Fruit fly (Drosophila melanogaster): Measurements from ENCODE around the gene Srp54k.

The Srp54k gene

DNA sequence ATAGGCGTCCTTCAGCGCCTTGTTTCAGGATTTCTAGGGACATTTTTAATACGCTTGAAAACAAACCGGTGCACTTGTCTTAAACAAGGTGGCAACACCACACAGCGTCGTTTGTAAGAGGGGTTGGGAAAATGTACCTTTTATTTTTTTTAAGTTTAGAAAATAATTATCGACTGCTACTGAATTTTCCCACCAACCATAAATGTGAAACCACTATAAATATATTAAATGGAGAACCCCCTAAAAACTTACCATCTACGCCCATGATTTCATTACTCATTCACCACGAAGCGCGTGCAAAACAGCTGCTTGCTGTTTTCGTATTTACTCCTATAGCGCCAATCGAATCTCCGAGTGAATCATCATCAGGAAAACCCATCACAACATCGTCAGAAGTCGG, 13.2 kb upstream of the Srp54k start, which contains the start of the genes Tcs5 and CHMP2B (continued):
- peak; percentile 99 for TF ChIP-seq salm (tag; optimal IDR thresholded peaks at IDR 0.05)
- 0 out of 2 replicates have a peak, but pooled peaks have one; percentile 42 for TF ChIP-seq sna (GFP tag; IDR thresholded peaks at IDR 0.05; ENCODE audit: partially characterized antibody)
- TF ChIP-seq CG17802 (tag; optimal IDR thresholded peaks at IDR 0.05): peak; percentile 96
- peak; percentile 61 for TF ChIP-seq Dref (GFP tag; IDR thresholded peaks at IDR 0.05)
- TF ChIP-seq CG14965 (GFP tag; optimal IDR thresholded peaks at IDR 0.05; ENCODE audit: borderline replicate concordance): peak; percentile 92
- peak; percentile 97 for TF ChIP-seq stwl (tag; optimal IDR thresholded peaks at IDR 0.05)
- peak; percentile 88 for TF ChIP-seq bigmax (GFP tag; optimal IDR thresholded peaks at IDR 0.05)
- TF ChIP-seq TFAM (GFP tag; optimal IDR thresholded peaks at IDR 0.05): peak; percentile 96
- peak; percentile 99 for TF ChIP-seq CG6765 (GFP tag; optimal IDR thresholded peaks at IDR 0.05)
- peak; percentile 100 for TF ChIP-seq rib (GFP tag; IDR thresholded peaks at IDR 0.05)
- peak; percentile 100 for TF ChIP-seq sens-2 (GFP tag; IDR thresholded peaks at IDR 0.05)
- TF ChIP-seq CG3838 (GFP tag; optimal IDR thresholded peaks at IDR 0.05): peak; percentile 99
- TF ChIP-seq CG17912 (GFP tag; optimal IDR thresholded peaks at IDR 0.05): peak; percentile 99
- TF ChIP-seq CG11723 (GFP tag; optimal IDR thresholded peaks at IDR 0.05): peak; percentile 100
- peak; percentile 100 for TF ChIP-seq Hsf (GFP tag; optimal IDR thresholded peaks at IDR 0.05)
- peak; percentile 99 for TF ChIP-seq CG3065 (GFP tag; optimal IDR thresholded peaks at IDR 0.05)
- TF ChIP-seq gem (tag; optimal IDR thresholded peaks at IDR 0.05): peak; percentile 100
- peak; percentile 100 for TF ChIP-seq B-H1 (GFP tag; IDR thresholded peaks at IDR 0.05)
- TF ChIP-seq Nf-YB (GFP tag; optimal IDR thresholded peaks at IDR 0.05): peak; percentile 91
- peak; percentile 100 for TF ChIP-seq mam (GFP tag; optimal IDR thresholded peaks at IDR 0.05)
- TF ChIP-seq crol (GFP tag; IDR thresholded peaks at IDR 0.05): peak; percentile 94
- TF ChIP-seq Kr (GFP tag; optimal IDR thresholded peaks at IDR 0.05): peak; percentile 94
- TF ChIP-seq unc-4 (GFP tag; IDR thresholded peaks at IDR 0.05; ENCODE audit: partially characterized antibody): no peak
- TF ChIP-seq CG31388 (GFP tag; optimal IDR thresholded peaks at IDR 0.05): peak; percentile 99
- peak; percentile 99 for TF ChIP-seq Mes4 (GFP tag; optimal IDR thresholded peaks at IDR 0.05)
- TF ChIP-seq abd-A (tag; optimal IDR thresholded peaks at IDR 0.05): no peak
- no peak for TF ChIP-seq vnd (GFP tag; IDR thresholded peaks at IDR 0.05; ENCODE audit: partially characterized antibody)
- peak; percentile 100 for TF ChIP-seq CG3726 (GFP tag; IDR thresholded peaks at IDR 0.05)
- TF ChIP-seq CG4617 (GFP tag; optimal IDR thresholded peaks at IDR 0.05; ENCODE audit: borderline replicate concordance): peak; percentile 100
- peak; percentile 100 for TF ChIP-seq CG15696 (tag; optimal IDR thresholded peaks at IDR 0.05)
- peak; percentile 100 for TF ChIP-seq CG11085 (GFP tag; IDR thresholded peaks at IDR 0.05)
- peak; percentile 100 for TF ChIP-seq CG9215 (GFP tag; IDR thresholded peaks at IDR 0.05)
- peak; percentile 100 for TF ChIP-seq Poxn (GFP tag; IDR thresholded peaks at IDR 0.05)
- peak; percentile 100 for TF ChIP-seq CG3847 (GFP tag; IDR thresholded peaks at IDR 0.05)
- TF ChIP-seq zf30C (GFP tag; optimal IDR thresholded peaks at IDR 0.05): no peak
- TF ChIP-seq tx (GFP tag; optimal IDR thresholded peaks at IDR 0.05): peak; percentile 99
- TF ChIP-seq CG4707 (GFP tag; optimal IDR thresholded peaks at IDR 0.05): peak; percentile 97
- peak; percentile 100 for TF ChIP-seq wdn (GFP tag; IDR thresholded peaks at IDR 0.05)
- TF ChIP-seq sug (tag; optimal IDR thresholded peaks at IDR 0.05): peak; percentile 99
- peak; percentile 100 for TF ChIP-seq CG14667 (GFP tag; IDR thresholded peaks at IDR 0.05)
- TF ChIP-seq CG14014 (GFP tag; IDR thresholded peaks at IDR 0.05): peak; percentile 100
- TF ChIP-seq CG4360 (GFP tag; IDR thresholded peaks at IDR 0.05): peak; percentile 96
- TF ChIP-seq Ets97D (GFP tag; optimal IDR thresholded peaks at IDR 0.05): peak; percentile 85
- TF ChIP-seq Dbx (GFP tag; IDR thresholded peaks at IDR 0.05): peak; percentile 100
- peak; percentile 99 for TF ChIP-seq CG12219 (GFP tag; optimal IDR thresholded peaks at IDR 0.05)
- peak; percentile 100 for TF ChIP-seq CG12744 (GFP tag; optimal IDR thresholded peaks at IDR 0.05)
- peak; percentile 100 for TF ChIP-seq CG10959 (GFP tag; IDR thresholded peaks at IDR 0.05)
- peak; percentile 73 for TF ChIP-seq pzg (GFP tag; optimal IDR thresholded peaks at IDR 0.05)
- TF ChIP-seq CG2129 (GFP tag; IDR thresholded peaks at IDR 0.05; ENCODE audit: partially characterized antibody): no peak
- peak; percentile 94 for TF ChIP-seq Adf1 (GFP tag; IDR thresholded peaks at IDR 0.05)
- TF ChIP-seq ranshi (GFP tag; IDR thresholded peaks at IDR 0.05): peak; percentile 100

All from whole organism, embryonic.